Worm (Caenorhabditis elegans): ENCODE results near the gene ztf-9.
A peak's percentile ranks its signal among the peaks of the same experiment; 100 is the strongest.

ztf-9 gene

ce11 chrV:9699216-9699615 lies 7.3 kb upstream of the ztf-9 start:
- TF ChIP-seq zip-8 (tag; optimal IDR thresholded peaks at IDR 0.05): no peak
- no peak for TF ChIP-seq ceh-39 (tag; optimal IDR thresholded peaks at IDR 0.05)
- TF ChIP-seq ham-2 (GFP tag; optimal IDR thresholded peaks at IDR 0.05): no peak
- no peak for TF ChIP-seq unc-120 (tag; optimal IDR thresholded peaks at IDR 0.05; ENCODE audit: poor library complexity, severe bottlenecking)
- no peak for TF ChIP-seq ces-1 (GFP tag; optimal IDR thresholded peaks at IDR 0.05)
- no peak for TF ChIP-seq flh-1 (GFP tag; optimal IDR thresholded peaks at IDR 0.05)
- no peak for TF ChIP-seq ztf-11 (tag; optimal IDR thresholded peaks at IDR 0.05)

ce11 chrV:9696715-9697114 lies 4.8 kb upstream of the ztf-9 start, which contains the start of gene her-1:
her-1 (plus strand) TSS chrV:9697015.
- TF ChIP-seq mls-2 (tag; optimal IDR thresholded peaks at IDR 0.05): no peak
- TF ChIP-seq lsy-2 (tag; optimal IDR thresholded peaks at IDR 0.05): no peak
- no peak for TF ChIP-seq ces-1 (GFP tag; optimal IDR thresholded peaks at IDR 0.05)
- no peak for TF ChIP-seq drap-1 (GFP tag; optimal IDR thresholded peaks at IDR 0.05)
- no peak for TF ChIP-seq lin-13 (tag; optimal IDR thresholded peaks at IDR 0.05)
- TF ChIP-seq flh-1 (GFP tag; optimal IDR thresholded peaks at IDR 0.05): no peak
- no peak for TF ChIP-seq snpc-4 (tag; optimal IDR thresholded peaks at IDR 0.05)
- no peak for TF ChIP-seq hlh-1 (tag; optimal IDR thresholded peaks at IDR 0.05)
- TF ChIP-seq nhr-12 (tag; optimal IDR thresholded peaks at IDR 0.05): no peak
- no peak for TF ChIP-seq mep-1 (tag; optimal IDR thresholded peaks at IDR 0.05)
- TF ChIP-seq ceh-39 (tag; optimal IDR thresholded peaks at IDR 0.05): no peak
- TF ChIP-seq bed-3 (GFP tag; optimal IDR thresholded peaks at IDR 0.05): no peak
- no peak for TF ChIP-seq mab-5 (tag; optimal IDR thresholded peaks at IDR 0.05)

- no peak for TF ChIP-seq snpc-4 (tag; optimal IDR thresholded peaks at IDR 0.05)
- no peak for TF ChIP-seq ceh-43 (GFP tag; optimal IDR thresholded peaks at IDR 0.05)
- TF ChIP-seq elt-1 (tag; optimal IDR thresholded peaks at IDR 0.05; ENCODE audit: borderline replicate concordance, insufficient read depth): no peak
- no peak for TF ChIP-seq pha-4 (tag; optimal IDR thresholded peaks at IDR 0.05)
- no peak for TF ChIP-seq unc-62 (GFP tag; optimal IDR thresholded peaks at IDR 0.05)
- no peak for TF ChIP-seq cnd-1 (tag; optimal IDR thresholded peaks at IDR 0.05)
- TF ChIP-seq mls-2 (tag; optimal IDR thresholded peaks at IDR 0.05): no peak
- TF ChIP-seq unc-120 (tag; optimal IDR thresholded peaks at IDR 0.05; ENCODE audit: poor library complexity, severe bottlenecking): no peak
Measured at ce11 chrV:9692649-9693112, 722 bp upstream of the ztf-9 start, which contains the start of gene ZK287.7. ZK287.7 (plus strand) TSS chrV:9693062.

ce11 chrV:9690728-9691127 lies 1.2 kb downstream of the ztf-9 start:
- no peak for TF ChIP-seq drap-1 (GFP tag; optimal IDR thresholded peaks at IDR 0.05)
- TF ChIP-seq mab-5 (tag; optimal IDR thresholded peaks at IDR 0.05): no peak
- peak; percentile 85 for TF ChIP-seq blmp-1 (tag; optimal IDR thresholded peaks at IDR 0.05)
- no peak for TF ChIP-seq nhr-76 (tag; optimal IDR thresholded peaks at IDR 0.05)
- peak; percentile 37 for TF ChIP-seq mep-1 (tag; optimal IDR thresholded peaks at IDR 0.05)
- peak; percentile 90 for TF ChIP-seq lsy-2 (tag; optimal IDR thresholded peaks at IDR 0.05)
- no peak for TF ChIP-seq mls-2 (tag; optimal IDR thresholded peaks at IDR 0.05)

ce11 chrV:9690099-9690572 lies 1.8 kb downstream of the ztf-9 start, which contains the start of gene rbx-1:
rbx-1 (minus strand) TSS chrV:9690522.
- TF ChIP-seq unc-39 (tag; optimal IDR thresholded peaks at IDR 0.05) (no peak), ceh-43 (GFP tag; optimal IDR thresholded peaks at IDR 0.05) (no peak), lin-32 (GFP tag; optimal IDR thresholded peaks at IDR 0.05) (no peak), M03D4.4 (tag; optimal IDR thresholded peaks at IDR 0.05) (no peak), mep-1 (tag; optimal IDR thresholded peaks at IDR 0.05) (no peak), bed-3 (GFP tag; optimal IDR thresholded peaks at IDR 0.05) (no peak), nhr-28 (tag; optimal IDR thresholded peaks at IDR 0.05) (no peak), elt-3 (tag; optimal IDR thresholded peaks at IDR 0.05) (no peak), ham-2 (GFP tag; optimal IDR thresholded peaks at IDR 0.05) (no peak), ztf-11 (tag; optimal IDR thresholded peaks at IDR 0.05) (no peak), unc-120 (tag; optimal IDR thresholded peaks at IDR 0.05; ENCODE audit: poor library complexity, severe bottlenecking) (no peak)

ce11 chrV:9689364-9689763 lies 2.6 kb downstream of the ztf-9 start:
- no peak for TF ChIP-seq blmp-1 (tag; optimal IDR thresholded peaks at IDR 0.05)
- no peak for TF ChIP-seq lin-13 (tag; optimal IDR thresholded peaks at IDR 0.05)
- TF ChIP-seq unc-120 (tag; optimal IDR thresholded peaks at IDR 0.05; ENCODE audit: poor library complexity, severe bottlenecking): no peak
- no peak for TF ChIP-seq sptf-1 (tag; optimal IDR thresholded peaks at IDR 0.05)
- no peak for TF ChIP-seq ham-2 (GFP tag; optimal IDR thresholded peaks at IDR 0.05)
- no peak for TF ChIP-seq nhr-28 (tag; optimal IDR thresholded peaks at IDR 0.05)
- TF ChIP-seq ceh-43 (GFP tag; optimal IDR thresholded peaks at IDR 0.05): no peak
- no peak for TF ChIP-seq flh-1 (GFP tag; optimal IDR thresholded peaks at IDR 0.05)

Data from whole organism, mixed stage, embryonic.